Worm (Caenorhabditis elegans): ENCODE data around the gene F49C12.1.

The F49C12.1 gene

ce11 chrIV:9296285-9296684 is at the start of gene F49C12.1:
Gene F49C12.1 (minus strand): TSS chrIV:9296354.
- no peak for TF ChIP-seq nhr-41 (GFP tag; IDR thresholded peaks at IDR 0.05)
- TF ChIP-seq aha-1 (tag), result peak; percentile 51
- TF ChIP-seq unc-62 (GFP tag; optimal IDR thresholded peaks at IDR 0.05 in 1 of 2), result peak in 1 of 2 experiments; percentile 65
- no peak for TF ChIP-seq unc-62 (tag; optimal IDR thresholded peaks at IDR 0.05)

- TF ChIP-seq arid-1 (GFP tag; conservative IDR thresholded peaks at IDR 0.05) (no peak), lir-3 (tag; optimal IDR thresholded peaks at IDR 0.05) (no peak), lin-38 (GFP tag; IDR thresholded peaks at IDR 0.05) (peak; percentile 38), sdz-12 (GFP tag; optimal IDR thresholded peaks at IDR 0.05) (no peak), Y48G9A.11 (GFP tag; IDR thresholded peaks at IDR 0.05) (peak; percentile 18; the same call in 1 of the 2 replicates), nhr-11 (tag; optimal IDR thresholded peaks at IDR 0.05) (no peak), saeg-2 (GFP tag; IDR thresholded peaks at IDR 0.05) (no peak), nhr-77 (tag; optimal IDR thresholded peaks at IDR 0.05) (peak; percentile 31), madf-5 (GFP tag; IDR thresholded peaks at IDR 0.05) (no peak), F49E8.2 (tag; optimal IDR thresholded peaks at IDR 0.05; ENCODE audit: borderline replicate concordance) (no peak), mes-2 (tag; optimal IDR thresholded peaks at IDR 0.05; ENCODE audit: poor library complexity, severe bottlenecking) (peak; percentile 10), duxl-1 (tag; optimal IDR thresholded peaks at IDR 0.05; ENCODE audit: poor library complexity) (no peak), unc-62 (GFP tag; optimal IDR thresholded peaks at IDR 0.05 in 1 of 2) (no peak), unc-62 (tag; optimal IDR thresholded peaks at IDR 0.05) (no peak), daf-16 (GFP tag; optimal IDR thresholded peaks at IDR 0.05) (no peak), daf-16 (tag; optimal IDR thresholded peaks at IDR 0.05) (peak; percentile 90), daf-8 (GFP tag; IDR thresholded peaks at IDR 0.05) (no peak), ceh-32 (tag; optimal IDR thresholded peaks at IDR 0.05; ENCODE audit: poor library complexity) (no peak), mep-1 (tag; optimal IDR thresholded peaks at IDR 0.05) (peak; percentile 6), hlh-11 (tag; optimal IDR thresholded peaks at IDR 0.05) (no peak)
Observed at ce11 chrIV:9343102-9343599, 47.0 kb upstream of the F49C12.1 start, which contains the start of gene pigc-1. Gene pigc-1 (minus strand): TSS chrIV:9343152.

ce11 chrIV:9341591-9341990 is 45.4 kb upstream of the F49C12.1 start, which contains the start of gene vps-26:
Gene vps-26 (minus strand): TSS chrIV:9341790.
- TF ChIP-seq Y5F2A.4 (GFP tag; optimal IDR thresholded peaks at IDR 0.05) (no peak), Y48G9A.11 (GFP tag; IDR thresholded peaks at IDR 0.05) (no peak), ztf-7 (tag; optimal IDR thresholded peaks at IDR 0.05) (no peak), sdz-12 (GFP tag; optimal IDR thresholded peaks at IDR 0.05) (no peak), jun-1 (tag; optimal IDR thresholded peaks at IDR 0.05) (no peak), daf-16 (GFP tag; optimal IDR thresholded peaks at IDR 0.05) (no peak), daf-16 (tag; optimal IDR thresholded peaks at IDR 0.05) (peak; percentile 81), mep-1 (tag; optimal IDR thresholded peaks at IDR 0.05) (peak; percentile 14), dve-1 (tag; optimal IDR thresholded peaks at IDR 0.05; ENCODE audit: insufficient read depth) (peak; percentile 52), fos-1 (tag; optimal IDR thresholded peaks at IDR 0.05) (no peak), nhr-111 (GFP tag; optimal IDR thresholded peaks at IDR 0.05) (no peak), lir-3 (tag; optimal IDR thresholded peaks at IDR 0.05) (no peak), lin-15B (tag; optimal IDR thresholded peaks at IDR 0.05) (no peak), spr-1 (tag; optimal IDR thresholded peaks at IDR 0.05) (no peak), F37D6.2 (tag; optimal IDR thresholded peaks at IDR 0.05) (no peak), nhr-28 (tag; optimal IDR thresholded peaks at IDR 0.05) (peak; percentile 15), gei-8 (GFP tag; optimal IDR thresholded peaks at IDR 0.05) (no peak), lin-38 (GFP tag; IDR thresholded peaks at IDR 0.05) (peak; percentile 92), snpc-4 (tag; optimal IDR thresholded peaks at IDR 0.05) (no peak), F10B5.3 (tag; optimal IDR thresholded peaks at IDR 0.05) (no peak), lin-13 (GFP tag; optimal IDR thresholded peaks at IDR 0.05) (no peak), nhr-102 (tag; optimal IDR thresholded peaks at IDR 0.05) (no peak), mes-2 (tag; optimal IDR thresholded peaks at IDR 0.05; ENCODE audit: poor library complexity, severe bottlenecking) (peak; percentile 26), D1046.2 (GFP tag; IDR thresholded peaks at IDR 0.05) (no peak), aha-1 (tag) (no peak), ctbp-1 (GFP tag; IDR thresholded peaks at IDR 0.05) (no peak), unc-62 (GFP tag; optimal IDR thresholded peaks at IDR 0.05 in 1 of 2) (peak in 1 of 2 experiments; percentile 23), unc-62 (tag; optimal IDR thresholded peaks at IDR 0.05) (no peak), ama-1 (optimal IDR thresholded peaks at IDR 0.05) (peak; percentile 26), ceh-28 (tag; optimal IDR thresholded peaks at IDR 0.05) (no peak), hlh-30 (tag; optimal IDR thresholded peaks at IDR 0.05; ENCODE audit: insufficient read depth) (peak; percentile 22), pqm-1 (tag; optimal IDR thresholded peaks at IDR 0.05) (peak; percentile 13), F44E2.7 (GFP tag; IDR thresholded peaks at IDR 0.05) (no peak), dmd-9 (GFP tag; IDR thresholded peaks at IDR 0.05) (no peak), cey-2 (tag; optimal IDR thresholded peaks at IDR 0.05; ENCODE audit: borderline replicate concordance, insufficient read depth) (no peak)

Measured in whole organism, L4 larva.